Worm (Caenorhabditis elegans): Measurements from ENCODE around the gene npr-31.
"Not testable (repeated sequence)": the region's sequence is repeated elsewhere in the genome, so short reads cannot be mapped to it uniquely, and the experiment has no call there.

DNA sequence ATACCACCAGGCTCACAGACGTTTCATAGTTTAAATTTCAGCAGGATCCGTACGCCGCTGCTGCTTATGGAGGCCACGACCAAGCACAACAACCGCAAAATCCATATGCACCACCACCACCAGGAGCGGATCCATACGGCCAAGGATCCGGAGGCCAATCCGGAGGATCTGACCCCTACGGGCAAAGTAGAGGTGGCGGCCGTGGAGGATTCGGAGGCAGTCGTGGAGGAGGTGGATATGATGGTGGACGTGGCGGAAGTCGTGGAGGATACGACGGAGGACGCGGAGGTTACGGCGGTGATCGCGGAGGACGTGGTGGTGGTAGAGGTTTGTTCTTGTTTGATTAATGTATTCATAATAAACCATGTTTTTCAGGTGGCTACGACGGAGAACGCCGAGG, 8.7 kb downstream of the npr-31 start:
- TF ChIP-seq pag-3 (tag; optimal IDR thresholded peaks at IDR 0.05; ENCODE audit: borderline replicate concordance); ztf-16 (tag; optimal IDR thresholded peaks at IDR 0.05); ama-1 (optimal IDR thresholded peaks at IDR 0.05); hlh-6 (tag; optimal IDR thresholded peaks at IDR 0.05); ceh-9 (tag; optimal IDR thresholded peaks at IDR 0.05); rnt-1 (tag; optimal IDR thresholded peaks at IDR 0.05); dve-1 (tag; optimal IDR thresholded peaks at IDR 0.05); pha-4 (tag; optimal IDR thresholded peaks at IDR 0.05); F13H6.1 (tag; optimal IDR thresholded peaks at IDR 0.05); ceh-18 (tag; optimal IDR thresholded peaks at IDR 0.05); ref-2 (tag; optimal IDR thresholded peaks at IDR 0.05); ceh-48 (tag; optimal IDR thresholded peaks at IDR 0.05): not testable (repeated sequence)

All from whole organism, late embryonic.